Fruit fly (Drosophila melanogaster) whole organism, embryonic: ENCODE results near the gene CG45676.

Source experiments
- Aef1 ChIP-seq: fragments of 200-800 bp; sonication (Bioruptor generic); IDR thresholded peaks from 3 replicates; pipeline ENCODE4 v1.3.6; 2022; ENCODE audit warnings: missing biosample characterization, missing genetic modification characterization
- Asciz ChIP-seq: fragments of 200-800 bp; sonication (Bioruptor generic); optimal IDR thresholded peaks from 2 replicates; lab custom pipeline; 2017; ENCODE audit warnings: missing biosample characterization, mild to moderate bottlenecking, missing genetic modification characterization, missing genetic modification reagents
- CG10209 ChIP-seq: fragments of 200-800 bp; sonication (Bioruptor generic); optimal IDR thresholded peaks from 3 replicates; lab custom pipeline; 2017; ENCODE audit warnings: missing biosample characterization, mild to moderate bottlenecking, missing genetic modification characterization, missing genetic modification reagents
- CG10321 ChIP-seq: fragments of 200-800 bp; sonication (Bioruptor generic); IDR thresholded peaks from 2 replicates; pipeline ENCODE4 v1.3.6; 2022; ENCODE audit warnings: missing biosample characterization, missing genetic modification characterization
- CG10431 ChIP-seq: fragments of 200-800 bp; sonication (Bioruptor generic); optimal IDR thresholded peaks from 3 replicates; lab custom pipeline; 2018; ENCODE audit warnings: missing biosample characterization, mild to moderate bottlenecking, missing genetic modification characterization
- CG11696 ChIP-seq: fragments of 200-800 bp; sonication (Bioruptor generic); IDR thresholded peaks from 2 replicates; pipeline ENCODE4 v1.3.6; 2022; ENCODE audit warnings: missing biosample characterization, missing genetic modification characterization
- CG12219 ChIP-seq: fragments of 200-800 bp; sonication (Bioruptor generic); optimal IDR thresholded peaks from 3 replicates; lab custom pipeline; 2018; ENCODE audit warnings: missing biosample characterization, mild to moderate bottlenecking, missing genetic modification characterization
- CG13424 ChIP-seq: fragments of 200-800 bp; sonication (Bioruptor generic); optimal IDR thresholded peaks from 2 replicates; lab custom pipeline; 2019; ENCODE audit warnings: missing biosample characterization, mild to moderate bottlenecking, missing genetic modification characterization, moderate library complexity
- CG1647 ChIP-seq: fragments of 200-800 bp; sonication (Bioruptor generic); optimal IDR thresholded peaks from 3 replicates; lab custom pipeline; 2016; ENCODE audit warnings: missing biosample characterization, missing genetic modification characterization
- CG17361 ChIP-seq: fragments of 200-800 bp; sonication (Bioruptor generic); IDR thresholded peaks from 3 replicates; pipeline ENCODE4 v1.3.6; 2022; ENCODE audit warnings: missing biosample characterization, missing genetic modification characterization
- CG17802 ChIP-seq: fragments of 200-800 bp; sonication (Bioruptor generic); optimal IDR thresholded peaks from 2 replicates; lab custom pipeline; 2018; ENCODE audit warnings: missing biosample characterization, mild to moderate bottlenecking, missing genetic modification characterization, moderate library complexity
- CG1832 ChIP-seq: fragments of 200-800 bp; sonication (Bioruptor generic); optimal IDR thresholded peaks from 2 replicates; lab custom pipeline; 2017; ENCODE audit warnings: missing biosample characterization, mild to moderate bottlenecking, missing genetic modification characterization, inconsistent platforms
- CG30020 ChIP-seq: fragments of 200-800 bp; optimal IDR thresholded peaks from 2 replicates; lab custom pipeline; 2019; ENCODE audit warnings: missing biosample characterization, mild to moderate bottlenecking, missing genetic modification characterization, moderate library complexity
- CG4820 ChIP-seq: fragments of 200-800 bp; sonication (Bioruptor generic); optimal IDR thresholded peaks from 3 replicates; lab custom pipeline; 2016; ENCODE audit warnings: missing biosample characterization, missing genetic modification characterization
- CG7556 ChIP-seq: fragments of 200-800 bp; sonication (Bioruptor generic); optimal IDR thresholded peaks from 2 replicates; lab custom pipeline; 2017; ENCODE audit warnings: missing biosample characterization, mild to moderate bottlenecking, missing genetic modification characterization
- CG7928 ChIP-seq: fragments of 200-800 bp; sonication (Bioruptor generic); optimal IDR thresholded peaks from 2 replicates; lab custom pipeline; 2017; ENCODE audit warnings: missing biosample characterization, mild to moderate bottlenecking, missing genetic modification characterization
- CG8089 ChIP-seq: fragments of 200-800 bp; sonication (Bioruptor generic); optimal IDR thresholded peaks from 3 replicates; lab custom pipeline; 2016; ENCODE audit warnings: missing biosample characterization, missing genetic modification characterization
- D ChIP-seq, 2 experiments: fragments of 200-800 bp in 1 of 2; fragments of >200 bp in 1 of 2; sonication (Bioruptor generic) in 1 of 2; optimal IDR thresholded peaks; 2 replicates in 1 of 2; 3 replicates in 1 of 2; lab custom pipeline; 2017; ENCODE audit warnings: mild to moderate bottlenecking in 1 of 2, missing biosample characterization in 1 of 2, missing genetic modification characterization in 1 of 2, missing genetic modification reagents in 1 of 2
- Dp ChIP-seq: fragments of 200-800 bp; sonication (Bioruptor generic); optimal IDR thresholded peaks from 2 replicates; lab custom pipeline; 2018; ENCODE audit warnings: missing biosample characterization, mild to moderate bottlenecking, missing genetic modification characterization, moderate library complexity
- Gug ChIP-seq: fragments of 200-800 bp; sonication (Bioruptor generic); IDR thresholded peaks from 4 replicates; pipeline ENCODE4 v1.3.6; 2022; ENCODE audit warnings: missing biosample characterization, missing genetic modification characterization
- Hr51 ChIP-seq, 2 experiments: fragments of 200-800 bp; sonication (Bioruptor generic); optimal IDR thresholded peaks; 2 replicates in 1 of 2; 3 replicates in 1 of 2; lab custom pipeline; 2016 to 2018; ENCODE audit warnings: missing biosample characterization in 2 of 2, missing genetic modification characterization in 2 of 2, mild to moderate bottlenecking in 1 of 2, moderate library complexity in 1 of 2
- MESR4 ChIP-seq: fragments of 200-800 bp; sonication (Bioruptor generic); optimal IDR thresholded peaks from 2 replicates; lab custom pipeline; 2018; ENCODE audit warnings: missing biosample characterization, mild to moderate bottlenecking, missing genetic modification characterization, moderate library complexity
- NK7.1 ChIP-seq: fragments of 200-800 bp; sonication (Bioruptor generic); optimal IDR thresholded peaks from 3 replicates; lab custom pipeline; 2016; ENCODE audit warnings: missing biosample characterization, missing genetic modification characterization
- Tbp ChIP-seq: fragments of >200 bp; optimal IDR thresholded peaks from 2 replicates; lab custom pipeline; 2018; ENCODE audit warnings: missing biosample characterization, missing genetic modification characterization
- amos ChIP-seq: fragments of 200-800 bp; sonication (Bioruptor generic); IDR thresholded peaks from 2 replicates; pipeline ENCODE4 v1.3.6; 2022; ENCODE audit warnings: missing biosample characterization, missing genetic modification characterization; ENCODE audit not compliant: partially characterized antibody
- ato ChIP-seq: fragments of 200-800 bp; sonication (Bioruptor generic); IDR thresholded peaks from 2 replicates; pipeline ENCODE4 v1.3.6; 2022; ENCODE audit warnings: missing biosample characterization, missing genetic modification characterization; ENCODE audit not compliant: partially characterized antibody
- bsh ChIP-seq, 2 experiments: fragments of 200-800 bp; sonication (Bioruptor generic); optimal IDR thresholded peaks; 2 replicates each; lab custom pipeline; 2017 to 2018; ENCODE audit warnings: mild to moderate bottlenecking in 2 of 2, missing biosample characterization in 2 of 2, missing genetic modification characterization in 2 of 2, moderate library complexity in 1 of 2
- chif ChIP-seq, 2 experiments: fragments of 200-800 bp; sonication (Bioruptor generic); optimal IDR thresholded peaks; 3 replicates each; lab custom pipeline; 2016; ENCODE audit warnings: missing biosample characterization in 2 of 2, missing genetic modification characterization in 2 of 2
- dm ChIP-seq: fragments of 200-800 bp; sonication (Bioruptor generic); optimal IDR thresholded peaks from 3 replicates; lab custom pipeline; 2016; ENCODE audit warnings: missing biosample characterization, missing genetic modification characterization
- fd64A ChIP-seq: fragments of 200-800 bp; sonication (Bioruptor generic); optimal IDR thresholded peaks from 3 replicates; lab custom pipeline; 2018; ENCODE audit warnings: missing biosample characterization, mild to moderate bottlenecking, missing genetic modification characterization
- gcm ChIP-seq: fragments of 200-800 bp; sonication (Bioruptor generic); optimal IDR thresholded peaks from 2 replicates; lab custom pipeline; 2019; ENCODE audit warnings: missing biosample characterization, mild to moderate bottlenecking, missing genetic modification characterization, moderate library complexity
- grau ChIP-seq: fragments of 200-800 bp; optimal IDR thresholded peaks from 3 replicates; lab custom pipeline; 2019; ENCODE audit warnings: missing biosample characterization, mild to moderate bottlenecking, missing genetic modification characterization, moderate library complexity
- gt ChIP-seq: fragments of 200-800 bp; sonication (Bioruptor generic); IDR thresholded peaks from 2 replicates; pipeline ENCODE4 v1.3.6; 2022; ENCODE audit warnings: missing biosample characterization, missing genetic modification characterization
- ham ChIP-seq: fragments of 200-800 bp; sonication (Bioruptor generic); IDR thresholded peaks from 2 replicates; pipeline ENCODE4 v1.3.6; 2022; ENCODE audit warnings: missing biosample characterization, missing genetic modification characterization
- inv ChIP-seq: fragments of 200-800 bp; sonication (Bioruptor generic); IDR thresholded peaks from 2 replicates; pipeline ENCODE4 v1.3.6; 2022; ENCODE audit warnings: missing biosample characterization, missing genetic modification characterization; ENCODE audit not compliant: partially characterized antibody
- kah ChIP-seq: fragments of 200-800 bp; sonication (Bioruptor generic); optimal IDR thresholded peaks from 2 replicates; lab custom pipeline; 2018; ENCODE audit warnings: missing biosample characterization, mild to moderate bottlenecking, missing genetic modification characterization
- ken ChIP-seq: fragments of 200-800 bp; sonication (Bioruptor generic); IDR thresholded peaks from 3 replicates; pipeline ENCODE4 v1.3.6; 2022; ENCODE audit warnings: missing biosample characterization, missing genetic modification characterization
- luna ChIP-seq: fragments of 200-800 bp; sonication (Bioruptor generic); optimal IDR thresholded peaks from 2 replicates; lab custom pipeline; 2016; ENCODE audit warnings: missing biosample characterization, missing genetic modification characterization
- nerfin-2 ChIP-seq: fragments of 200-800 bp; sonication (Bioruptor generic); IDR thresholded peaks from 2 replicates; pipeline ENCODE4 v1.3.6; 2022; ENCODE audit warnings: missing biosample characterization, missing genetic modification characterization; ENCODE audit not compliant: partially characterized antibody
- pfk ChIP-seq: fragments of 200-800 bp; sonication (Bioruptor generic); optimal IDR thresholded peaks from 2 replicates; lab custom pipeline; 2018; ENCODE audit warnings: missing biosample characterization, mild to moderate bottlenecking, missing genetic modification characterization, moderate library complexity
- pho ChIP-seq: fragments of 200-800 bp; sonication (Bioruptor generic); optimal IDR thresholded peaks from 2 replicates; lab custom pipeline; 2016; ENCODE audit warnings: missing biosample characterization, missing genetic modification characterization
- pum ChIP-seq: fragments of 200-800 bp; sonication (Bioruptor generic); optimal IDR thresholded peaks from 2 replicates; lab custom pipeline; 2016; ENCODE audit warnings: missing biosample characterization, missing genetic modification characterization
- tap ChIP-seq: fragments of 200-800 bp; optimal IDR thresholded peaks from 3 replicates; lab custom pipeline; 2019; ENCODE audit warnings: missing biosample characterization, mild to moderate bottlenecking, missing genetic modification characterization, moderate library complexity
- toy ChIP-seq: fragments of 200-800 bp; sonication (Bioruptor generic); IDR thresholded peaks from 2 replicates; pipeline ENCODE4 v1.3.6; 2022; ENCODE audit warnings: missing biosample characterization, missing genetic modification characterization
- trem ChIP-seq: fragments of 200-800 bp; optimal IDR thresholded peaks from 3 replicates; lab custom pipeline; 2019; ENCODE audit warnings: missing biosample characterization, mild to moderate bottlenecking, missing genetic modification characterization, moderate library complexity
- vfl ChIP-seq: fragments of 200-800 bp; sonication (Bioruptor generic); optimal IDR thresholded peaks from 2 replicates; lab custom pipeline; 2016; ENCODE audit warnings: missing biosample characterization, missing genetic modification characterization
- wor ChIP-seq: fragments of 200-800 bp; sonication (Bioruptor generic); IDR thresholded peaks from 2 replicates; pipeline ENCODE4 v1.3.6; 2022; ENCODE audit warnings: missing biosample characterization, missing genetic modification characterization
- zfh1 ChIP-seq: fragments of 200-800 bp; sonication (Bioruptor generic); IDR thresholded peaks from 3 replicates; pipeline ENCODE4 v1.3.6; 2022; ENCODE audit warnings: missing biosample characterization, missing genetic modification characterization

Gene CG45676

dm6 chr3R:11372053-11373016 is 46.4 kb upstream of the CG45676 start (continued):
- TF ChIP-seq CG11696 (GFP tag; lab: Robert Waterston, UW) (no peak), pho (no peak), Tbp (GFP tag; lab: Kevin White, UChicago) (peak; percentile 53), zfh1 (GFP tag; lab: Robert Waterston, UW) (peak; percentile 48; the same call in 1 of the 3 replicates), grau (peak; percentile 9), CG10321 (GFP tag; lab: Robert Waterston, UW) (no peak), Dp (GFP tag; lab: Kevin White, UChicago) (no peak), CG7556 (GFP tag; lab: Kevin White, UChicago) (no peak), Gug (peak; percentile 24; the same call in 1 of the 4 replicates), dm (GFP tag; lab: Kevin White, UChicago) (peak; percentile 35), MESR4 (GFP tag; lab: Kevin White, UChicago) (peak; percentile 1), Aef1 (GFP tag; lab: Robert Waterston, UW) (no peak), kah (GFP tag; lab: Kevin White, UChicago) (peak; percentile 58), CG8089 (GFP tag; lab: Kevin White, UChicago) (peak; percentile 54), D (optimal IDR thresholded peaks at IDR 0.05; lab: Kevin White, UChicago) (no peak), D (GFP tag; optimal IDR thresholded peaks at IDR 0.05; lab: Kevin White, UChicago) (no peak), NK7.1 (GFP tag; lab: Kevin White, UChicago) (no peak), CG12219 (GFP tag; lab: Kevin White, UChicago) (no peak), Asciz (GFP tag; lab: Kevin White, UChicago) (no peak), ken (GFP tag; lab: Robert Waterston, UW) (no peak), gcm (GFP tag; lab: Kevin White, UChicago) (peak; percentile 68), wor (no peak), CG1832 (no peak), chif (GFP tag; optimal IDR thresholded peaks at IDR 0.05; lab: Kevin White, UChicago) (peak in 1 of 2 experiments; percentile 53), luna (no peak), vfl (GFP tag; lab: Kevin White, UChicago) (no peak), gt (GFP tag; lab: Robert Waterston, UW) (no peak), nerfin-2 (no peak), CG10431 (GFP tag; lab: Kevin White, UChicago) (no peak), pum (GFP tag; lab: Kevin White, UChicago) (no peak), CG17361 (GFP tag; lab: Robert Waterston, UW) (no peak), CG17802 (tag; lab: Kevin White, UChicago) (no peak), bsh (GFP tag; optimal IDR thresholded peaks at IDR 0.05; lab: Kevin White, UChicago) (peak in 1 of 2 experiments; percentile 20), ham (GFP tag; lab: Robert Waterston, UW) (no peak), CG1647 (GFP tag; lab: Kevin White, UChicago) (no peak), pfk (GFP tag; lab: Kevin White, UChicago) (no peak), CG10209 (GFP tag; lab: Kevin White, UChicago) (peak; percentile 12), CG7928 (GFP tag; lab: Kevin White, UChicago) (no peak), trem (tag; lab: Kevin White, UChicago) (peak; percentile 24), fd64A (GFP tag; lab: Kevin White, UChicago) (peak; percentile 28), CG4820 (GFP tag; lab: Kevin White, UChicago) (peak; percentile 30), Hr51 (GFP tag; optimal IDR thresholded peaks at IDR 0.05; lab: Kevin White, UChicago) (no peak), tap (tag; lab: Kevin White, UChicago) (no peak), CG30020 (tag; lab: Kevin White, UChicago) (no peak), toy (no peak), CG13424 (no peak), ato (GFP tag; lab: Robert Waterston, UW) (no peak), inv (GFP tag; lab: Robert Waterston, UW) (no peak), amos (GFP tag; lab: Robert Waterston, UW) (peak; percentile 32)
